Fruit fly (Drosophila melanogaster): ENCODE measurements around the gene CG14017.

- TF ChIP-seq psq (optimal IDR thresholded peaks at IDR 0.05) (no peak), Sin3A (optimal IDR thresholded peaks at IDR 0.05) (no peak)
Measured at dm6 chr2L:5526738-5527137, 27.0 kb upstream of the CG14017 start, which contains the start of gene Cox11.

Measured in Kc167 (cell line).